Fruit fly (Drosophila melanogaster): Measurements from ENCODE around the gene Sym.

DNA sequence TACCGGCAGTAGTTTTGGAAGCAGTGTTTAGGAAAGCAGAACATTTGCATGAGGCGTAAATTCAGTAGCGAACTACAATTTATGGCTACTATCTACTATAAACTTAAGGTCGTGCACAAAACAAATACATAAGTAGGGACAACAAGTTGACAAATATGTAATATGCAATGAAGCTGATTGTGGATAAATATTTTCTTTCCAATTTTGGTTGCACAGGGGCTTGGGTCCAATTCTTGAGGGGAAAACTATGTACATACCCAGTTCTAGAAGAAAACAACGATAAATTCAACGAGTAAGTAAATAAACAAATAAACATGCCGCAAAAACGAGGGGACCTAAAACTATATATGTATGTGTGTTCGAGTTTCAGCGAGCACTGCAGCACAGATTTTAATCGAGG lies 18.7 kb upstream of the Sym start:
- no peak for TF ChIP-seq Snoo (tag; optimal IDR thresholded peaks at IDR 0.05)
- no peak for TF ChIP-seq CG14655 (GFP tag; optimal IDR thresholded peaks at IDR 0.05)
- TF ChIP-seq CG4496 (GFP tag; IDR thresholded peaks at IDR 0.05) = no peak
- TF ChIP-seq CG32121 (GFP tag; IDR thresholded peaks at IDR 0.05) = no peak
- TF ChIP-seq CG12605 (GFP tag; IDR thresholded peaks at IDR 0.05) = no peak

Measured in whole organism, pupa.